Worm (Caenorhabditis elegans) whole organism, late embryonic: ENCODE results near the gene srx-105.

ENCODE experiments used
- ahr-1 ChIP-seq: sonication (generic microtip); optimal IDR thresholded peaks from 2 replicates; lab custom pipeline; 2016; ENCODE audit warnings: missing genetic modification characterization, missing compliant biosample characterization
- ceh-18 ChIP-seq: sonication (generic microtip); optimal IDR thresholded peaks from 2 replicates; lab custom pipeline; 2016; ENCODE audit warnings: missing genetic modification characterization, missing compliant biosample characterization
- ceh-48 ChIP-seq: sonication (generic microtip); optimal IDR thresholded peaks from 2 replicates; lab custom pipeline; 2016; ENCODE audit warnings: missing genetic modification characterization, inconsistent platforms, missing compliant biosample characterization
- eyg-1 ChIP-seq: sonication (generic microtip); optimal IDR thresholded peaks from 2 replicates; lab custom pipeline; 2016; ENCODE audit warnings: missing genotype, missing genetic modification characterization, missing compliant biosample characterization
- hlh-30 ChIP-seq: sonication (generic microtip); optimal IDR thresholded peaks from 2 replicates; lab custom pipeline; 2017; ENCODE audit warnings: antibody characterized with exemption, missing genetic modification characterization, missing compliant biosample characterization; ENCODE audit not compliant: insufficient read depth
- nhr-11 ChIP-seq: fragments of 150-350 bp; optimal IDR thresholded peaks from 2 replicates; lab custom pipeline; 2014; ENCODE audit warnings: missing biosample characterization, missing genetic modification characterization
- pax-1 ChIP-seq: fragments of 150-350 bp; optimal IDR thresholded peaks from 2 replicates; lab custom pipeline; 2014; ENCODE audit warnings: missing biosample characterization, missing genetic modification characterization
- tbx-2 ChIP-seq: sonication (generic microtip); optimal IDR thresholded peaks from 2 replicates; lab custom pipeline; 2016; ENCODE audit warnings: missing genetic modification characterization, missing compliant biosample characterization
- ztf-16 ChIP-seq: sonication (generic microtip); optimal IDR thresholded peaks from 2 replicates; lab custom pipeline; 2017; ENCODE audit warnings: missing genetic modification characterization, missing compliant biosample characterization

DNA sequence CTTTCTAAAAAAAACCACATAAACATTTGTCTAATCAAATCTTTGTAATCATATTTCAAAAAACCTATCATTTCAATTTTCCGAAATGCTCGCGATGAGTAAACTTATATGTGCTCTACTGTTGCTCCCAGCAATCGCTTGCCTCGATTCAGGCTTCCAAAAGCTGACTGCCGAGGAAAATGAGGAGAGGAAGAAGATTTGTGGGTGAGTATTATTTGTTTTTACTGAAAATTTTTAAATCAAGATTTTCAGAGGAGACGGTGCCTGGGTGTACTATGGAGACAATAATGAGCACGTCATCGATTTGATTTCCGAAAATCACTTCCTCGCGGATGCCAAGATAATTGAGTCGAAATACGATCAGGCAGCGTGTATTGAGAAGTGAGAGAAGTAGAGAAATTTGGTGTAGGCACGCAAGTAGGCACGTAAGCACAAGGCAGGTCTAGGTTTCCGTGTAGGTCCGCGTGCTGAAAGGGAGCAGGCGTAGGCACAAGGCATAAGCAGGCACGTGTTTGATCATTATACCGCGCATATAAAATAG, 23.0 kb upstream of the srx-105 start, which contains the start of gene C46E10.1:
- no peak for TF ChIP-seq nhr-11 (tag; lab: Kevin White, UChicago)
- TF ChIP-seq hlh-30 (tag; lab: Kevin White, UChicago) = no peak
- no peak for TF ChIP-seq ceh-18
- no peak for TF ChIP-seq ztf-16
- TF ChIP-seq ceh-48 (tag; lab: Kevin White, UChicago) = no peak
- no peak for TF ChIP-seq tbx-2
- TF ChIP-seq pax-1 (tag; lab: Kevin White, UChicago) = no peak
- no peak for TF ChIP-seq eyg-1 (tag; lab: Kevin White, UChicago)
- no peak for TF ChIP-seq ahr-1 (tag; lab: Kevin White, UChicago)
